Worm (Caenorhabditis elegans) whole organism, L3 larva: ENCODE results near the gene dsb-3.

ENCODE experiments used
- ZK546.5 ChIP-seq: sonication (generic microtip); optimal IDR thresholded peaks from 2 replicates; lab custom pipeline; 2017; ENCODE audit warnings: missing biosample characterization, missing genetic modification characterization
- daf-12 ChIP-seq: fragments of 150-350 bp; optimal IDR thresholded peaks from 2 replicates; lab custom pipeline; 2014; ENCODE audit warnings: missing biosample characterization, missing genetic modification reagents, missing genetic modification characterization
- egl-27 ChIP-seq: sonication (generic microtip); optimal IDR thresholded peaks from 4 replicates; lab custom pipeline; 2017; ENCODE audit warnings: missing biosample characterization, missing genetic modification reagents, missing genetic modification characterization
- elt-1 ChIP-seq: fragments of 150-350 bp; optimal IDR thresholded peaks from 2 replicates; lab custom pipeline; 2014; ENCODE audit warnings: missing biosample characterization, missing genetic modification characterization
- fkh-10 ChIP-seq: sonication (generic microtip); optimal IDR thresholded peaks from 2 replicates; lab custom pipeline; 2017; ENCODE audit warnings: missing biosample characterization, missing genetic modification reagents, missing genetic modification characterization
- fos-1 ChIP-seq: fragments of 150-350 bp; optimal IDR thresholded peaks from 2 replicates; lab custom pipeline; 2014; ENCODE audit warnings: missing biosample characterization, missing genetic modification characterization
- lsy-12 ChIP-seq: sonication (generic microtip); optimal IDR thresholded peaks from 2 replicates; lab custom pipeline; 2016; ENCODE audit warnings: mild to moderate bottlenecking, missing genetic modification characterization, missing compliant biosample characterization
- nhr-11 ChIP-seq: fragments of 150-350 bp; optimal IDR thresholded peaks from 2 replicates; lab custom pipeline; 2014; ENCODE audit warnings: missing biosample characterization, missing genetic modification characterization
- nhr-12 ChIP-seq: fragments of 150-350 bp; optimal IDR thresholded peaks from 2 replicates; lab custom pipeline; 2014; ENCODE audit warnings: missing biosample characterization, missing genetic modification characterization
- nhr-237 ChIP-seq: fragments of 150-350 bp; optimal IDR thresholded peaks from 2 replicates; lab custom pipeline; 2014; ENCODE audit warnings: missing biosample characterization, missing genetic modification characterization
- nhr-77 ChIP-seq: fragments of 150-350 bp; optimal IDR thresholded peaks from 2 replicates; lab custom pipeline; 2014; ENCODE audit warnings: missing biosample characterization, missing genetic modification characterization
- unc-39 ChIP-seq: sonication (generic microtip); optimal IDR thresholded peaks from 4 replicates; lab custom pipeline; 2017; ENCODE audit warnings: missing biosample characterization, missing genetic modification characterization
- unc-62 ChIP-seq: fragments of 150-350 bp; sonication (generic microtip); optimal IDR thresholded peaks from 4 replicates; lab custom pipeline; 2014; ENCODE audit warnings: missing biosample characterization, missing genetic modification reagents, missing genetic modification characterization

- no peak for TF ChIP-seq nhr-237 (tag; lab: Kevin White, UChicago)
- TF ChIP-seq nhr-77 (tag; lab: Kevin White, UChicago): no peak
- no peak for TF ChIP-seq nhr-12 (tag; lab: Kevin White, UChicago)
- TF ChIP-seq fos-1: no peak
- no peak for TF ChIP-seq elt-1 (tag; lab: Kevin White, UChicago)
- TF ChIP-seq ZK546.5 (tag; lab: Kevin White, UChicago): no peak
- TF ChIP-seq lsy-12 (tag; lab: Kevin White, UChicago): no peak
- no peak for TF ChIP-seq nhr-11 (tag; lab: Kevin White, UChicago)
- no peak for TF ChIP-seq unc-62 (GFP tag; lab: Kevin White, UChicago)
- no peak for TF ChIP-seq egl-27 (tag; lab: Kevin White, UChicago)
- TF ChIP-seq unc-39 (tag; lab: Kevin White, UChicago): no peak
- TF ChIP-seq fkh-10 (GFP tag; lab: Kevin White, UChicago): no peak
- TF ChIP-seq daf-12 (tag; lab: Kevin White, UChicago): no peak
Measured at ce11 chrIV:7717916-7718315, 41.5 kb downstream of the dsb-3 start, which contains the start of gene F33D4.6.
